Worm (Caenorhabditis elegans) whole organism, L3 larva: ENCODE results near the gene C31H1.2.

Source experiments
- ceh-16 ChIP-seq: sonication (generic microtip); optimal IDR thresholded peaks from 2 replicates; lab custom pipeline; 2017; ENCODE audit warnings: missing biosample characterization, missing genetic modification characterization
- mdl-1 ChIP-seq: fragments of 150-350 bp; optimal IDR thresholded peaks from 2 replicates; lab custom pipeline; 2014; ENCODE audit warnings: missing biosample characterization, missing genetic modification characterization
- nhr-12 ChIP-seq: fragments of 150-350 bp; optimal IDR thresholded peaks from 2 replicates; lab custom pipeline; 2014; ENCODE audit warnings: missing biosample characterization, missing genetic modification characterization
- snpc-4 ChIP-seq: fragments of 150-350 bp; optimal IDR thresholded peaks from 2 replicates; lab custom pipeline; 2014; ENCODE audit warnings: missing biosample characterization, missing genetic modification characterization
- ztf-11 ChIP-seq: fragments of 150-350 bp; optimal IDR thresholded peaks from 2 replicates; lab custom pipeline; 2014; ENCODE audit warnings: missing biosample characterization, missing genetic modification characterization

DNA sequence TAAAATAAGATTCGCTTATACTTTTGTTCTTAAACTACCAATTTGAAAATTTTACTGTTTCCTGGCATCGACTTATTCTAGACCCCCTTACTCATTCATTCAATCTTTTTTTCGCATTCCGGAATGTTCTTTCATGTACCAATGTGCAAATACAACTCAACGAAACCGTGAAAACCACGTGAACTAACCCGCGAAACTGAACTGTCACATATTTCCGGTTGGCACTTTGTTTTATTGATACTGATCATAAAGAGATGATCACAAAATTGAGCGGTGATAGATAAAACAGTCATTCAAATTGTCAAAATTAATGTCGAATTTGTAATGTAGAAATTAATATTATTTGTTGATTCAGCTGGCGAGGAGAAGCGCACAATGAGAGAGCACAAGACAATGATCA is 35.2 kb upstream of the C31H1.2 start:
- TF ChIP-seq mdl-1 (tag; lab: Kevin White, UChicago) (no peak), snpc-4 (tag; lab: Kevin White, UChicago) (no peak), ztf-11 (no peak), nhr-12 (tag; lab: Kevin White, UChicago) (no peak), ceh-16 (tag; lab: Kevin White, UChicago) (no peak)
